Worm (Caenorhabditis elegans): ENCODE results near the gene F10G2.4.

F10G2.4 gene

DNA sequence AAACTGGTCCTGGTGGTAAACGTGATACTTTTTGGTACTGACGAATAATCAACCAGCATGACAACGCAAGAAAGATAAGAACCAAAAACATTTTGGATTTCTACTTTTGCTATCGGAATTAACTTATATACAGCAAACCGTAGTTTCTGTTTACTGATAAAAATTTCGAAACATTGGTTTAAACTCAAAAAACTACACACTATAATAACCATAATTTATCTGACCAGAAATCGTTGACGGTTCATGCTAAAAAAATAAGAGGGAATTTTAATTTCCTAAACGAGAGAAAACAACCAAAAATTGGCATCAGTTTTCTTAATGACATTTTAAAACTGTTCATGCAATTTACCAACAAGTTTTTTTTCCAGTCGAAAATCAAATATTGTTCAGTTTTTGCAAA, 34.6 kb downstream of the F10G2.4 start, which contains the start of gene cyp-35A1:
Gene cyp-35A1 (minus strand): TSS at position 101 of the 400 bp plus-strand sequence.
- TF ChIP-seq mcd-1 (GFP tag; IDR thresholded peaks at IDR 0.05) = no peak
- no peak for TF ChIP-seq nhr-179 (tag; optimal IDR thresholded peaks at IDR 0.05)
- no peak for TF ChIP-seq ceh-79 (tag; optimal IDR thresholded peaks at IDR 0.05)
- TF ChIP-seq ztf-18 (tag; optimal IDR thresholded peaks at IDR 0.05) = no peak
- TF ChIP-seq C06A6.2 (GFP tag; conservative IDR thresholded peaks at IDR 0.05) = no peak
- TF ChIP-seq B0019.2 (GFP tag; conservative IDR thresholded peaks at IDR 0.05) = no peak
- no peak for TF ChIP-seq tbp1 (GFP tag; optimal IDR thresholded peaks at IDR 0.05)

ce11 chrV:7364059-7364458, 37.0 kb downstream of the F10G2.4 start, which contains the start of gene cyp-35A2:
cyp-35A2 (minus strand) TSS chrV:7364182.
- TF ChIP-seq nhr-80 (tag; optimal IDR thresholded peaks at IDR 0.05) (peak; percentile 59), madf-3 (GFP tag; IDR thresholded peaks at IDR 0.05) (no peak)

- TF ChIP-seq D2030.7 (GFP tag; IDR thresholded peaks at IDR 0.05) (no peak), attf-5 (GFP tag; optimal IDR thresholded peaks at IDR 0.05) (no peak), ztf-22 (GFP tag; optimal IDR thresholded peaks at IDR 0.05) (no peak), lin-54 (GFP tag; optimal IDR thresholded peaks at IDR 0.05) (no peak), ceh-91 (GFP tag; IDR thresholded peaks at IDR 0.05) (no peak), ztf-25 (GFP tag; IDR thresholded peaks at IDR 0.05) (no peak), repo-1 (tag; optimal IDR thresholded peaks at IDR 0.05) (no peak), ceh-100 (GFP tag; IDR thresholded peaks at IDR 0.05) (no peak), zim-3 (tag; optimal IDR thresholded peaks at IDR 0.05) (no peak), nhr-179 (tag; optimal IDR thresholded peaks at IDR 0.05) (no peak), him-1 (tag; optimal IDR thresholded peaks at IDR 0.05) (no peak), nhr-90 (tag; optimal IDR thresholded peaks at IDR 0.05) (no peak), mel-28 (tag; optimal IDR thresholded peaks at IDR 0.05; ENCODE audit: borderline replicate concordance) (no peak), efl-1 (GFP tag; optimal IDR thresholded peaks at IDR 0.05) (no peak), unc-130 (GFP tag; optimal IDR thresholded peaks at IDR 0.05) (no peak), F39B2.1 (GFP tag; IDR thresholded peaks at IDR 0.05) (no peak), B0261.1 (tag; optimal IDR thresholded peaks at IDR 0.05) (no peak)
Observed at ce11 chrV:7364951-7365350, 37.9 kb downstream of the F10G2.4 start, which contains the start of gene exc-13. exc-13 (plus strand) TSS chrV:7365251.

- no peak for TF ChIP-seq sea-2 (GFP tag; IDR thresholded peaks at IDR 0.05)
- no peak for TF ChIP-seq nfya-2 (GFP tag; IDR thresholded peaks at IDR 0.05)
- TF ChIP-seq hmg-1.2 (GFP tag; IDR thresholded peaks at IDR 0.05) = no peak
- no peak for TF ChIP-seq ceh-58 (GFP tag; IDR thresholded peaks at IDR 0.05)
Observed at ce11 chrV:7369578-7369977, 42.5 kb downstream of the F10G2.4 start, which contains the start of gene srj-14. srj-14 (plus strand) TSS chrV:7369708.

ce11 chrV:7374090-7374489, 47.1 kb downstream of the F10G2.4 start, which contains the start of gene srx-56:
srx-56 (plus strand) TSS chrV:7374390.
- TF ChIP-seq rpc-1 (optimal IDR thresholded peaks at IDR 0.05) (no peak), rpc-1 (tag; optimal IDR thresholded peaks at IDR 0.05) (no peak), F49E8.2 (tag; optimal IDR thresholded peaks at IDR 0.05; ENCODE audit: insufficient read depth) (no peak), mcd-1 (GFP tag; IDR thresholded peaks at IDR 0.05) (no peak), B0261.1 (tag; optimal IDR thresholded peaks at IDR 0.05) (no peak)
